Fruit fly (Drosophila melanogaster) whole organism, prepupa: ENCODE results near the gene CG10098.

ENCODE experiments used
- Blimp-1 ChIP-seq: fragments of 200-800 bp; sonication (Bioruptor generic); optimal IDR thresholded peaks from 3 replicates; lab custom pipeline; 2017; ENCODE audit warnings: missing biosample characterization, missing genetic modification characterization, mild to moderate bottlenecking, moderate library complexity, missing genetic modification reagents
- CG10669 ChIP-seq: fragments of 200-800 bp; sonication (Bioruptor generic); optimal IDR thresholded peaks from 3 replicates; lab custom pipeline; 2018; ENCODE audit warnings: missing biosample characterization, mild to moderate bottlenecking, missing genetic modification characterization, moderate library complexity
- CG11294 ChIP-seq: fragments of 200-800 bp; sonication (Bioruptor generic); IDR thresholded peaks from 2 replicates; pipeline ENCODE4 v1.3.6; 2022; ENCODE audit warnings: missing biosample characterization, missing genetic modification characterization
- CG11762 ChIP-seq: fragments of 200-800 bp; sonication (Bioruptor generic); optimal IDR thresholded peaks from 3 replicates; lab custom pipeline; 2016; ENCODE audit warnings: missing biosample characterization, missing genetic modification characterization; ENCODE audit not compliant: insufficient read depth
- CG11902 ChIP-seq: fragments of 200-800 bp; sonication (Bioruptor generic); optimal IDR thresholded peaks from 3 replicates; lab custom pipeline; 2016; ENCODE audit warnings: missing biosample characterization, missing genetic modification characterization
- CG1621 ChIP-seq: fragments of 200-800 bp; sonication (Bioruptor generic); optimal IDR thresholded peaks from 3 replicates; lab custom pipeline; 2018; ENCODE audit warnings: missing biosample characterization, mild to moderate bottlenecking, missing genetic modification characterization
- CG3032 ChIP-seq: fragments of 200-800 bp; optimal IDR thresholded peaks from 2 replicates; lab custom pipeline; 2019; ENCODE audit warnings: missing biosample characterization, mild to moderate bottlenecking, missing genetic modification characterization, moderate library complexity
- CG31627 ChIP-seq: fragments of 200-800 bp; sonication (Bioruptor generic); optimal IDR thresholded peaks from 3 replicates; lab custom pipeline; 2016; ENCODE audit warnings: missing biosample characterization, missing genetic modification characterization
- CG32006 ChIP-seq: fragments of 200-800 bp; sonication (Bioruptor generic); optimal IDR thresholded peaks from 3 replicates; lab custom pipeline; 2017; ENCODE audit warnings: missing biosample characterization, mild to moderate bottlenecking, missing genetic modification characterization
- CG34406 ChIP-seq: fragments of 200-800 bp; sonication (Bioruptor generic); optimal IDR thresholded peaks from 3 replicates; lab custom pipeline; 2016; ENCODE audit warnings: missing biosample characterization, missing genetic modification characterization
- CG3919 ChIP-seq: fragments of 200-800 bp; sonication (Bioruptor generic); optimal IDR thresholded peaks from 3 replicates; lab custom pipeline; 2016; ENCODE audit warnings: missing biosample characterization, missing genetic modification characterization
- CG4318 ChIP-seq: fragments of 200-800 bp; sonication (Bioruptor generic); optimal IDR thresholded peaks from 3 replicates; lab custom pipeline; 2017; ENCODE audit warnings: missing biosample characterization, mild to moderate bottlenecking, missing genetic modification characterization
- CG6163 ChIP-seq: fragments of 200-800 bp; sonication (Bioruptor generic); IDR thresholded peaks from 3 replicates; pipeline ENCODE4 v1.3.6; 2022; ENCODE audit warnings: missing biosample characterization, missing genetic modification characterization
- CG6276 ChIP-seq: fragments of 200-800 bp; sonication (Bioruptor generic); optimal IDR thresholded peaks from 2 replicates; lab custom pipeline; 2017; ENCODE audit warnings: missing biosample characterization, mild to moderate bottlenecking, missing genetic modification characterization
- CG6792 ChIP-seq: fragments of 200-800 bp; sonication (Bioruptor generic); optimal IDR thresholded peaks from 3 replicates; lab custom pipeline; 2016; ENCODE audit warnings: missing biosample characterization, missing genetic modification characterization
- CG6808 ChIP-seq: fragments of 200-800 bp; sonication (Bioruptor generic); optimal IDR thresholded peaks from 3 replicates; lab custom pipeline; 2017; ENCODE audit warnings: missing biosample characterization, missing genetic modification characterization, mild to moderate bottlenecking, moderate library complexity, missing genetic modification reagents
- CG7368 ChIP-seq: fragments of 200-800 bp; sonication (Bioruptor generic); optimal IDR thresholded peaks from 3 replicates; lab custom pipeline; 2016; ENCODE audit warnings: missing biosample characterization, missing genetic modification characterization
- CG8119 ChIP-seq: fragments of 200-800 bp; sonication (Bioruptor generic); IDR thresholded peaks from 3 replicates; pipeline ENCODE4 v1.3.6; 2022; ENCODE audit warnings: missing biosample characterization, missing genetic modification characterization
- CG8319 ChIP-seq: fragments of 200-800 bp; sonication (Bioruptor generic); optimal IDR thresholded peaks from 3 replicates; lab custom pipeline; 2016; ENCODE audit warnings: missing biosample characterization, missing genetic modification characterization
- CG9139 ChIP-seq: fragments of 200-800 bp; sonication (Bioruptor generic); optimal IDR thresholded peaks from 3 replicates; lab custom pipeline; 2017; ENCODE audit warnings: missing biosample characterization, mild to moderate bottlenecking, missing genetic modification characterization
- Eip75B ChIP-seq: fragments of 200-800 bp; sonication (Bioruptor generic); optimal IDR thresholded peaks from 3 replicates; lab custom pipeline; 2016; ENCODE audit warnings: missing biosample characterization, missing genetic modification characterization
- Eip93F ChIP-seq: fragments of 200-800 bp; sonication (Bioruptor generic); optimal IDR thresholded peaks from 2 replicates; lab custom pipeline; 2016; ENCODE audit warnings: missing biosample characterization, mild to moderate bottlenecking, missing genetic modification characterization
- Ets21C ChIP-seq: fragments of 200-800 bp; sonication (Bioruptor generic); optimal IDR thresholded peaks from 3 replicates; lab custom pipeline; 2016; ENCODE audit warnings: missing biosample characterization, missing genetic modification characterization
- Ets96B ChIP-seq: fragments of 200-800 bp; optimal IDR thresholded peaks from 2 replicates; lab custom pipeline; 2019; ENCODE audit warnings: missing biosample characterization, mild to moderate bottlenecking, missing genetic modification characterization, moderate library complexity
- Gug ChIP-seq: fragments of 200-800 bp; sonication (Bioruptor generic); IDR thresholded peaks from 2 replicates; pipeline ENCODE4 v1.3.6; 2022; ENCODE audit warnings: missing biosample characterization, missing genetic modification characterization
- Hr39 ChIP-seq: fragments of 200-800 bp; sonication (Bioruptor generic); optimal IDR thresholded peaks from 2 replicates; lab custom pipeline; 2016; ENCODE audit warnings: missing biosample characterization, missing genetic modification characterization
- Lpt ChIP-seq: fragments of 200-800 bp; sonication (Bioruptor generic); optimal IDR thresholded peaks from 3 replicates; lab custom pipeline; 2016; ENCODE audit warnings: missing biosample characterization, missing genetic modification characterization
- Met ChIP-seq: fragments of 200-800 bp; sonication (Bioruptor generic); optimal IDR thresholded peaks from 3 replicates; lab custom pipeline; 2016; ENCODE audit warnings: missing biosample characterization, missing genetic modification characterization
- OdsH ChIP-seq: fragments of 200-800 bp; sonication (Bioruptor generic); optimal IDR thresholded peaks from 3 replicates; lab custom pipeline; 2016; ENCODE audit warnings: missing biosample characterization, missing genetic modification characterization
- Sox102F ChIP-seq: fragments of 200-800 bp; sonication (Bioruptor generic); optimal IDR thresholded peaks from 2 replicates; lab custom pipeline; 2016; ENCODE audit warnings: missing biosample characterization, mild to moderate bottlenecking, missing genetic modification characterization
- Sox15 ChIP-seq: fragments of 200-800 bp; sonication (Bioruptor generic); optimal IDR thresholded peaks from 3 replicates; lab custom pipeline; 2016; ENCODE audit warnings: missing biosample characterization, missing genetic modification characterization
- achi ChIP-seq: fragments of 200-800 bp; sonication (Bioruptor generic); optimal IDR thresholded peaks from 3 replicates; lab custom pipeline; 2016; ENCODE audit warnings: missing biosample characterization, missing genetic modification characterization
- acj6 ChIP-seq: fragments of 200-800 bp; sonication (Bioruptor generic); optimal IDR thresholded peaks from 3 replicates; lab custom pipeline; 2016; ENCODE audit warnings: missing biosample characterization, missing genetic modification characterization
- dac ChIP-seq: fragments of 200-800 bp; sonication (Bioruptor generic); optimal IDR thresholded peaks from 2 replicates; lab custom pipeline; 2017; ENCODE audit warnings: missing biosample characterization, mild to moderate bottlenecking, missing genetic modification characterization
- dsx ChIP-seq: fragments of 200-800 bp; optimal IDR thresholded peaks from 3 replicates; lab custom pipeline; 2019; ENCODE audit warnings: missing biosample characterization, mild to moderate bottlenecking, missing genetic modification characterization, moderate library complexity; ENCODE audit not compliant: poor library complexity, severe bottlenecking
- esn ChIP-seq: fragments of 200-800 bp; sonication (Bioruptor generic); optimal IDR thresholded peaks from 2 replicates; lab custom pipeline; 2016; ENCODE audit warnings: missing biosample characterization, mild to moderate bottlenecking, missing genetic modification characterization, moderate library complexity
- fd59A ChIP-seq: fragments of 200-800 bp; sonication (Bioruptor generic); optimal IDR thresholded peaks from 2 replicates; lab custom pipeline; 2017; ENCODE audit warnings: missing biosample characterization, mild to moderate bottlenecking, missing genetic modification characterization, missing genetic modification reagents
- fd85E ChIP-seq: fragments of 200-800 bp; sonication (Bioruptor generic); optimal IDR thresholded peaks from 3 replicates; lab custom pipeline; 2016; ENCODE audit warnings: missing biosample characterization, missing genetic modification characterization
- net ChIP-seq: fragments of 200-800 bp; sonication (Bioruptor generic); optimal IDR thresholded peaks from 3 replicates; lab custom pipeline; 2016; ENCODE audit warnings: missing biosample characterization, missing genetic modification characterization
- pdm3 ChIP-seq: fragments of 200-800 bp; sonication (Bioruptor generic); optimal IDR thresholded peaks from 3 replicates; lab custom pipeline; 2016; ENCODE audit warnings: missing biosample characterization, missing genetic modification characterization
- salr ChIP-seq, 2 experiments: fragments of 200-800 bp; sonication (Bioruptor generic); optimal IDR thresholded peaks; 3 replicates each; lab custom pipeline; 2016 to 2018; ENCODE audit warnings: missing biosample characterization in 2 of 2, missing genetic modification characterization in 2 of 2, mild to moderate bottlenecking in 1 of 2
- spab ChIP-seq: fragments of 200-800 bp; sonication (Bioruptor generic); optimal IDR thresholded peaks from 2 replicates; lab custom pipeline; 2017; ENCODE audit warnings: missing biosample characterization, mild to moderate bottlenecking, missing genetic modification characterization, missing genetic modification reagents
- ss ChIP-seq, 2 experiments: fragments of 200-800 bp; sonication (Bioruptor generic); optimal IDR thresholded peaks; 2 replicates in 1 of 2; 3 replicates in 1 of 2; lab custom pipeline; 2017 to 2018; ENCODE audit warnings: mild to moderate bottlenecking in 2 of 2, missing biosample characterization in 2 of 2, missing genetic modification characterization in 2 of 2, moderate library complexity in 1 of 2
- svp ChIP-seq: fragments of 200-800 bp; sonication (Bioruptor generic); peaks from one replicate; lab custom pipeline; 2016; ENCODE audit warnings: missing biosample characterization, missing genetic modification characterization
- topi ChIP-seq: fragments of 200-800 bp; sonication (Bioruptor generic); optimal IDR thresholded peaks from 3 replicates; lab custom pipeline; 2016; ENCODE audit warnings: missing biosample characterization, missing genetic modification characterization
- vri ChIP-seq: fragments of 200-800 bp; sonication (Bioruptor generic); optimal IDR thresholded peaks from 3 replicates; lab custom pipeline; 2016; ENCODE audit warnings: missing biosample characterization, mild to moderate bottlenecking, missing genetic modification characterization

Gene CG10098

dm6 chr3R:7144245-7144904 lies 20.0 kb downstream of the CG10098 start, which contains the start of the genes CG14610 and CG2656 (continued):
- TF ChIP-seq Ets96B (tag; lab: Kevin White, UChicago), result no peak
- TF ChIP-seq Ets21C (GFP tag; lab: Kevin White, UChicago), result peak; percentile 55
- TF ChIP-seq Hr39 (GFP tag; lab: Kevin White, UChicago), result peak; percentile 76
- TF ChIP-seq CG1621 (tag; lab: Kevin White, UChicago), result no peak

DNA sequence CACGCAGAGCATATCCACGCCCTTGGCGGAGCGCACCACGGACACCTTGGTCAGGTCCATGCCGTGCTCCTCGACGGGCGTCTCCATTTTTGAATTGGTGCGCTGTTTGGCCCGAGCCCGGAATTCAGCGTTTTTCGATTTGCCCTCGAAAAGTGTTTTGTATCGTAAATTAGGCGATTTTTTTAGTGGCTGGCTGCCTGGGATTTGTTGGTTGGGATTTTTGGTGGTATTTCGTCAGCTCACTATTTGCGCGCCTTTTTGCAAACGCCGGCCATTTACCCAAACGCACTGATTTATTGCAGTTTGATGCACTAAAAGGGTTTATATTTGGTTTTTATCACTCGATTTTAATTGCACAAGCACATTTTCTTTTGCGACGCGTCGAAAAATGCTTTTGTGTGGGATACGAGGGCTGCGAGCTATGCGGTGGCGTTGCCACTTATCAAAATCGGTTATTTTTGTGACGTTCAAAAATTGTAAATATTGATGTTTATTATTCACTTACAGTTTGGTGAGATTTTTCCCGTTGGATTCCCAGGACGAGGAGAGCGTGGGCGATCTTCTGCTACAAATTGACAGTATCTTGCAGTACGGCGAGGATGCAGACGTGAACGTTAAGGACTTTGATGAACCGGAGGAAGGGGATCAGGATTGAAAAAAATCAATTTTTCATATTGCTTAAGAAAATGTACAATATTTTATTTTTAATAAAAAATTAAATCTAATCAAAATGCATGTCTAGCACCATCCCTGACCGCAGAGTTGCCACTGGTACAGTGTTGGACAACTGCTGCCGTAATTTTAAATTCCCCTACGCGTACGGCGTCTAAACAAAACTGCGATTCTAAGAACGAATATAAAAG lies 26.4 kb downstream of the CG10098 start, which contains the start of the genes gfzf and Sas-4:
TSS of gene gfzf (minus strand) at position 425 of the 863 bp plus-strand sequence.
TSS of gene Sas-4 (plus strand) at position 824 of the 863 bp plus-strand sequence.
- TF ChIP-seq topi (no peak), CG6276 (GFP tag; lab: Kevin White, UChicago) (no peak), CG3032 (peak; percentile 72), acj6 (GFP tag; lab: Kevin White, UChicago) (peak; percentile 70), CG11762 (GFP tag; lab: Kevin White, UChicago) (peak; percentile 14), net (GFP tag; lab: Kevin White, UChicago) (no peak), CG3919 (GFP tag; lab: Kevin White, UChicago) (no peak), fd59A (peak; percentile 53), Blimp-1 (peak; percentile 14), CG9139 (GFP tag; lab: Kevin White, UChicago) (no peak), Eip93F (no peak), CG32006 (GFP tag; lab: Kevin White, UChicago) (peak; percentile 77), vri (GFP tag; lab: Kevin White, UChicago) (no peak), CG7368 (peak; percentile 35), CG34406 (GFP tag; lab: Kevin White, UChicago) (peak; percentile 66), esn (peak; percentile 73), dac (GFP tag; lab: Kevin White, UChicago) (peak; percentile 41), Gug (peak; percentile 68), CG8119 (peak; percentile 54; the same call in 1 of the 3 replicates), CG6808 (GFP tag; lab: Kevin White, UChicago) (no peak), CG11902 (peak; percentile 71), spab (no peak), fd85E (GFP tag; lab: Kevin White, UChicago) (no peak), salr (GFP tag; optimal IDR thresholded peaks at IDR 0.05; lab: Kevin White, UChicago) (peak in 1 of 2 experiments; percentile 6), Eip75B (no peak), CG11294 (GFP tag; lab: Robert Waterston, UW) (peak; percentile 61; the same call in 1 of the 2 replicates), CG8319 (GFP tag; lab: Kevin White, UChicago) (no peak), dsx (GFP tag; lab: Kevin White, UChicago) (no peak), OdsH (GFP tag; lab: Kevin White, UChicago) (peak; percentile 73), Ets96B (tag; lab: Kevin White, UChicago) (peak; percentile 21), CG10669 (GFP tag; lab: Kevin White, UChicago) (no peak), Lpt (GFP tag; lab: Kevin White, UChicago) (peak; percentile 20), ss (GFP tag; optimal IDR thresholded peaks at IDR 0.05; lab: Kevin White, UChicago) (no peak), CG31627 (peak; percentile 73), pdm3 (GFP tag; lab: Kevin White, UChicago) (peak; percentile 70), Ets21C (GFP tag; lab: Kevin White, UChicago) (no peak), CG4318 (no peak), Sox15 (GFP tag; lab: Kevin White, UChicago) (peak; percentile 79), Sox102F (no peak), Hr39 (GFP tag; lab: Kevin White, UChicago) (peak; percentile 76), CG6792 (GFP tag; lab: Kevin White, UChicago) (no peak), achi (no peak), svp (GFP tag; lab: Kevin White, UChicago) (no peak), CG6163 (GFP tag; lab: Robert Waterston, UW) (peak; percentile 75), Met (GFP tag; lab: Kevin White, UChicago) (no peak)
